Worm (Caenorhabditis elegans) whole organism, L3 larva: ENCODE measurements around the gene T24F1.4.

Experiments
- ZK546.5 ChIP-seq: sonication (generic microtip); optimal IDR thresholded peaks from 2 replicates; lab custom pipeline; 2017; ENCODE audit warnings: missing biosample characterization, missing genetic modification characterization
- ama-1 ChIP-seq: fragments of 150-350 bp; optimal IDR thresholded peaks from 2 replicates; lab custom pipeline; 2018
- ceh-16 ChIP-seq: sonication (generic microtip); optimal IDR thresholded peaks from 2 replicates; lab custom pipeline; 2017; ENCODE audit warnings: missing biosample characterization, missing genetic modification characterization
- elt-3 ChIP-seq, 3 experiments: fragments of 150-350 bp in 1 of 3; sonication (generic microtip) in 2 of 3; optimal IDR thresholded peaks; 2 replicates in 2 of 3; 4 replicates in 1 of 3; lab custom pipeline; 2014 to 2017; ENCODE audit warnings: missing biosample characterization in 3 of 3, missing genetic modification characterization in 3 of 3
- nhr-12 ChIP-seq: fragments of 150-350 bp; optimal IDR thresholded peaks from 2 replicates; lab custom pipeline; 2014; ENCODE audit warnings: missing biosample characterization, missing genetic modification characterization
- nhr-25 ChIP-seq: sonication (generic microtip); optimal IDR thresholded peaks from 2 replicates; lab custom pipeline; 2017; ENCODE audit warnings: missing biosample characterization, missing genetic modification characterization
- nhr-76 ChIP-seq: fragments of 150-350 bp; sonication (generic microtip); optimal IDR thresholded peaks from 5 replicates; lab custom pipeline; 2014; ENCODE audit warnings: missing biosample characterization, missing genetic modification characterization
- nhr-77 ChIP-seq: fragments of 150-350 bp; optimal IDR thresholded peaks from 2 replicates; lab custom pipeline; 2014; ENCODE audit warnings: missing biosample characterization, missing genetic modification characterization
- snpc-4 ChIP-seq: fragments of 150-350 bp; optimal IDR thresholded peaks from 2 replicates; lab custom pipeline; 2014; ENCODE audit warnings: missing biosample characterization, missing genetic modification characterization
- zag-1 ChIP-seq: fragments of 150-350 bp; optimal IDR thresholded peaks from 2 replicates; lab custom pipeline; 2014; ENCODE audit warnings: missing biosample characterization, missing genetic modification characterization
- ztf-11 ChIP-seq: fragments of 150-350 bp; optimal IDR thresholded peaks from 2 replicates; lab custom pipeline; 2014; ENCODE audit warnings: missing biosample characterization, missing genetic modification characterization
- ztf-4 ChIP-seq: fragments of 150-350 bp; optimal IDR thresholded peaks from 2 replicates; lab custom pipeline; 2014; ENCODE audit warnings: missing biosample characterization, missing genetic modification characterization

ce11 chrII:11301059-11301458 is 13.0 kb downstream of the T24F1.4 start, which contains the start of gene raga-1:
- no peak for TF ChIP-seq ztf-11 (tag; lab: Kevin White, UChicago)
- TF ChIP-seq nhr-25 (tag; lab: Kevin White, UChicago): no peak
- TF ChIP-seq ama-1 (lab: Kevin White, UChicago): no peak
- TF ChIP-seq snpc-4: no peak
- no peak for TF ChIP-seq ztf-4 (tag; lab: Kevin White, UChicago)
- no peak for TF ChIP-seq elt-3 (tag; optimal IDR thresholded peaks at IDR 0.05; lab: Kevin White, UChicago)
- TF ChIP-seq zag-1 (tag; lab: Kevin White, UChicago): no peak
- TF ChIP-seq ceh-16 (tag; lab: Kevin White, UChicago): no peak
- no peak for TF ChIP-seq ZK546.5
- TF ChIP-seq nhr-77 (tag; lab: Kevin White, UChicago): no peak
- TF ChIP-seq nhr-12: no peak
- no peak for TF ChIP-seq nhr-76
